Fruit fly (Drosophila melanogaster) whole organism, embryonic: ENCODE data around the gene rost.

Experiments
- B-H1 ChIP-seq: fragments of 200-800 bp; sonication (Bioruptor generic); IDR thresholded peaks from 3 replicates; pipeline ENCODE4 v1.3.6; 2022; ENCODE audit warnings: missing biosample characterization, missing genetic modification characterization
- Blimp-1 ChIP-seq: fragments of 200-800 bp; sonication (Bioruptor generic); optimal IDR thresholded peaks from 3 replicates; lab custom pipeline; 2018; ENCODE audit warnings: missing biosample characterization, missing genetic modification characterization, mild to moderate bottlenecking, moderate library complexity, missing genetic modification reagents
- Bteb2 ChIP-seq: fragments of 200-800 bp; sonication (Bioruptor generic); optimal IDR thresholded peaks from 2 replicates; lab custom pipeline; 2016; ENCODE audit warnings: missing biosample characterization, missing genetic modification characterization
- CG11456 ChIP-seq: fragments of 200-800 bp; sonication (Bioruptor generic); IDR thresholded peaks from 3 replicates; pipeline ENCODE4 v1.3.6; 2022; ENCODE audit warnings: missing biosample characterization, missing genetic modification characterization
- CG12071 ChIP-seq: fragments of 200-800 bp; sonication (Bioruptor generic); optimal IDR thresholded peaks from 3 replicates; lab custom pipeline; 2018; ENCODE audit warnings: missing biosample characterization, mild to moderate bottlenecking, missing genetic modification characterization
- CG13287 ChIP-seq: fragments of 200-800 bp; sonication (Bioruptor generic); IDR thresholded peaks from 2 replicates; pipeline ENCODE4 v1.3.6; 2022; ENCODE audit warnings: missing biosample characterization, missing genetic modification characterization; ENCODE audit not compliant: partially characterized antibody
- CG13424 ChIP-seq: fragments of 200-800 bp; sonication (Bioruptor generic); optimal IDR thresholded peaks from 2 replicates; lab custom pipeline; 2019; ENCODE audit warnings: missing biosample characterization, mild to moderate bottlenecking, missing genetic modification characterization, moderate library complexity
- CG17802 ChIP-seq: fragments of 200-800 bp; sonication (Bioruptor generic); optimal IDR thresholded peaks from 2 replicates; lab custom pipeline; 2018; ENCODE audit warnings: missing biosample characterization, mild to moderate bottlenecking, missing genetic modification characterization, moderate library complexity
- CG3163 ChIP-seq: fragments of 200-800 bp; sonication (Bioruptor generic); optimal IDR thresholded peaks from 3 replicates; lab custom pipeline; 2016; ENCODE audit warnings: missing biosample characterization, missing genetic modification characterization
- CG3407 ChIP-seq: fragments of 200-800 bp; sonication (Bioruptor generic); optimal IDR thresholded peaks from 2 replicates; lab custom pipeline; 2018; ENCODE audit warnings: missing biosample characterization, mild to moderate bottlenecking, missing genetic modification characterization
- CG3838 ChIP-seq: fragments of 200-800 bp; sonication (Bioruptor generic); optimal IDR thresholded peaks from 3 replicates; lab custom pipeline; 2016; ENCODE audit warnings: missing biosample characterization, missing genetic modification characterization
- CG4282 ChIP-seq: fragments of 200-800 bp; sonication (Bioruptor generic); optimal IDR thresholded peaks from 2 replicates; lab custom pipeline; 2016; ENCODE audit warnings: missing biosample characterization, missing genetic modification characterization
- CG4360 ChIP-seq: fragments of 200-800 bp; sonication (Bioruptor generic); IDR thresholded peaks from 2 replicates; pipeline ENCODE4 v1.3.6; 2022; ENCODE audit warnings: missing biosample characterization, missing genetic modification characterization
- CG4730 ChIP-seq: fragments of 200-800 bp; sonication (Bioruptor generic); IDR thresholded peaks from 2 replicates; pipeline ENCODE4 v1.3.6; 2022; ENCODE audit warnings: missing biosample characterization, missing genetic modification characterization
- CG6175 ChIP-seq: fragments of 200-800 bp; sonication (Bioruptor generic); IDR thresholded peaks from 3 replicates; pipeline ENCODE4 v1.3.6; 2022; ENCODE audit warnings: missing biosample characterization, missing genetic modification characterization
- CG6765 ChIP-seq: fragments of 200-800 bp; sonication (Bioruptor generic); optimal IDR thresholded peaks from 3 replicates; lab custom pipeline; 2017; ENCODE audit warnings: missing biosample characterization, mild to moderate bottlenecking, missing genetic modification characterization
- CG7271 ChIP-seq: fragments of 200-800 bp; sonication (Bioruptor generic); optimal IDR thresholded peaks from 2 replicates; lab custom pipeline; 2018; ENCODE audit warnings: missing biosample characterization, mild to moderate bottlenecking, missing genetic modification characterization, moderate library complexity
- CG7372 ChIP-seq: fragments of 200-800 bp; sonication (Bioruptor generic); IDR thresholded peaks from 2 replicates; pipeline ENCODE4 v1.3.6; 2022; ENCODE audit warnings: missing biosample characterization, missing genetic modification characterization
- CkIIα-i1 ChIP-seq: fragments of 200-800 bp; sonication (Bioruptor generic); IDR thresholded peaks from 2 replicates; pipeline ENCODE4 v1.3.6; 2022; ENCODE audit warnings: missing biosample characterization, missing genetic modification characterization
- Dfd ChIP-seq, 2 experiments: fragments of >200 bp; optimal IDR thresholded peaks; 2 replicates each; lab custom pipeline; 2017; ENCODE audit warnings: missing biosample characterization in 2 of 2, missing genetic modification characterization in 2 of 2
- Doc3 ChIP-seq: fragments of 200-800 bp; sonication (Bioruptor generic); IDR thresholded peaks from 3 replicates; pipeline ENCODE4 v1.3.6; 2022; ENCODE audit warnings: missing biosample characterization, missing genetic modification characterization; ENCODE audit not compliant: partially characterized antibody
- Elba2 ChIP-seq: fragments of 200-800 bp; sonication (Bioruptor generic); optimal IDR thresholded peaks from 3 replicates; lab custom pipeline; 2016; ENCODE audit warnings: missing biosample characterization, missing genetic modification characterization
- Ets97D ChIP-seq: fragments of 200-800 bp; sonication (Bioruptor generic); optimal IDR thresholded peaks from 3 replicates; lab custom pipeline; 2016; ENCODE audit warnings: missing biosample characterization, missing genetic modification characterization
- H15 ChIP-seq: fragments of 200-800 bp; sonication (Bioruptor generic); IDR thresholded peaks from 3 replicates; pipeline ENCODE4 v1.3.6; 2022; ENCODE audit warnings: missing biosample characterization, missing genetic modification characterization
- Lim3 ChIP-seq: fragments of 200-800 bp; sonication (Bioruptor generic); IDR thresholded peaks from 2 replicates; pipeline ENCODE4 v1.3.6; 2022; ENCODE audit warnings: missing biosample characterization, missing genetic modification characterization
- Lpt ChIP-seq: fragments of >200 bp; optimal IDR thresholded peaks from 2 replicates; lab custom pipeline; 2018; ENCODE audit warnings: missing biosample characterization, missing genetic modification characterization
- Med ChIP-seq: fragments of 200-800 bp; sonication (Bioruptor generic); peaks from one replicate; lab custom pipeline; 2016; ENCODE audit warnings: missing biosample characterization, missing genetic modification characterization, mild to moderate bottlenecking, inconsistent platforms, moderate library complexity
- NK7.1 ChIP-seq: fragments of 200-800 bp; sonication (Bioruptor generic); optimal IDR thresholded peaks from 3 replicates; lab custom pipeline; 2016; ENCODE audit warnings: missing biosample characterization, missing genetic modification characterization
- Opbp ChIP-seq: fragments of 200-800 bp; sonication (Bioruptor generic); IDR thresholded peaks from 3 replicates; pipeline ENCODE4 v1.3.6; 2022; ENCODE audit warnings: missing biosample characterization, missing genetic modification characterization; ENCODE audit not compliant: partially characterized antibody
- Sry-δ ChIP-seq: fragments of 200-800 bp; sonication (Bioruptor generic); optimal IDR thresholded peaks from 2 replicates; lab custom pipeline; 2016; ENCODE audit warnings: missing biosample characterization, missing genetic modification characterization
- TFAM ChIP-seq: fragments of 200-800 bp; sonication (Bioruptor generic); optimal IDR thresholded peaks from 2 replicates; lab custom pipeline; 2017; ENCODE audit warnings: missing biosample characterization, missing genetic modification characterization, inconsistent platforms
- YL-1 ChIP-seq: fragments of 200-800 bp; sonication (Bioruptor generic); optimal IDR thresholded peaks from 3 replicates; lab custom pipeline; 2017; ENCODE audit warnings: missing biosample characterization, mild to moderate bottlenecking, missing genetic modification characterization
- ap ChIP-seq: fragments of 200-800 bp; sonication (Bioruptor generic); IDR thresholded peaks from 2 replicates; pipeline ENCODE4 v1.3.6; 2022; ENCODE audit warnings: missing biosample characterization, missing genetic modification characterization
- caup ChIP-seq: fragments of 200-800 bp; sonication (Bioruptor generic); optimal IDR thresholded peaks from 3 replicates; lab custom pipeline; 2017; ENCODE audit warnings: missing biosample characterization, mild to moderate bottlenecking, missing genetic modification characterization, moderate library complexity; ENCODE audit not compliant: severe bottlenecking
- ci ChIP-seq: fragments of 200-800 bp; sonication (Bioruptor generic); IDR thresholded peaks from 3 replicates; pipeline ENCODE4 v1.3.6; 2022; ENCODE audit warnings: missing biosample characterization, missing genetic modification characterization
- crp ChIP-seq, 2 experiments: fragments of 200-800 bp; sonication (Bioruptor generic); optimal IDR thresholded peaks; 2 replicates in 1 of 2; 3 replicates in 1 of 2; lab custom pipeline; 2017; ENCODE audit warnings: missing biosample characterization in 2 of 2, missing genetic modification characterization in 2 of 2, mild to moderate bottlenecking in 1 of 2, moderate library complexity in 1 of 2
- dati ChIP-seq: fragments of 200-800 bp; sonication (Bioruptor generic); IDR thresholded peaks from 2 replicates; pipeline ENCODE4 v1.3.6; 2022; ENCODE audit warnings: missing biosample characterization, missing genetic modification characterization
- eve ChIP-seq, 2 experiments: fragments of >200 bp; optimal IDR thresholded peaks; 2 replicates each; lab custom pipeline; 2017; ENCODE audit warnings: missing biosample characterization in 2 of 2, missing genetic modification characterization in 2 of 2
- ftz-f1 ChIP-seq: fragments of 200-800 bp; sonication (Bioruptor generic); optimal IDR thresholded peaks from 2 replicates; lab custom pipeline; 2016; ENCODE audit warnings: missing biosample characterization, missing genetic modification characterization
- gro ChIP-seq: fragments of 200-800 bp; sonication (Bioruptor generic); optimal IDR thresholded peaks from 2 replicates; lab custom pipeline; 2016; ENCODE audit warnings: missing biosample characterization, missing genetic modification characterization
- insv ChIP-seq, 2 experiments: fragments of 200-800 bp; sonication (Bioruptor generic); optimal IDR thresholded peaks; 3 replicates each; lab custom pipeline; 2016 to 2018; ENCODE audit warnings: missing biosample characterization in 2 of 2, missing genetic modification characterization in 2 of 2
- kay ChIP-seq: fragments of 200-800 bp; sonication (Bioruptor generic); optimal IDR thresholded peaks from 2 replicates; lab custom pipeline; 2016; ENCODE audit warnings: missing biosample characterization, missing genetic modification characterization
- ken ChIP-seq: fragments of 200-800 bp; sonication (Bioruptor generic); IDR thresholded peaks from 3 replicates; pipeline ENCODE4 v1.3.6; 2022; ENCODE audit warnings: missing biosample characterization, missing genetic modification characterization
- klu ChIP-seq: fragments of 200-800 bp; sonication (Bioruptor generic); IDR thresholded peaks from 2 replicates; pipeline ENCODE4 v1.3.6; 2022; ENCODE audit warnings: missing biosample characterization, missing genetic modification characterization
- mirr ChIP-seq: fragments of 200-800 bp; sonication (Bioruptor generic); optimal IDR thresholded peaks from 3 replicates; lab custom pipeline; 2018; ENCODE audit warnings: missing biosample characterization, mild to moderate bottlenecking, missing genetic modification characterization
- prd ChIP-seq, 3 experiments: fragments of >200 bp in 2 of 3; fragments of 200-800 bp in 1 of 3; sonication (Bioruptor generic) in 1 of 3; optimal IDR thresholded peaks in 2 of 3; IDR thresholded peaks in 1 of 3; 2 replicates in 2 of 3; 3 replicates in 1 of 3; pipeline versions ENCODE4 v1.3.6 to Lab custom; 2017 to 2022; ENCODE audit warnings: missing biosample characterization in 1 of 3, missing genetic modification characterization in 1 of 3
- repo ChIP-seq: fragments of 200-800 bp; sonication (Bioruptor generic); optimal IDR thresholded peaks from 2 replicates; lab custom pipeline; 2016; ENCODE audit warnings: missing biosample characterization, missing genetic modification characterization
- unpg ChIP-seq: fragments of 200-800 bp; sonication (Bioruptor generic); optimal IDR thresholded peaks from 3 replicates; lab custom pipeline; 2018; ENCODE audit warnings: missing biosample characterization, mild to moderate bottlenecking, missing genetic modification characterization, moderate library complexity
- vnd ChIP-seq: fragments of 200-800 bp; sonication (Bioruptor generic); IDR thresholded peaks from 3 replicates; pipeline ENCODE4 v1.3.6; 2022; ENCODE audit warnings: missing biosample characterization, missing genetic modification characterization; ENCODE audit not compliant: partially characterized antibody
- z ChIP-seq: fragments of 200-800 bp; sonication (Bioruptor generic); IDR thresholded peaks from 3 replicates; pipeline ENCODE4 v1.3.6; 2022; ENCODE audit warnings: missing biosample characterization, missing genetic modification characterization

The rost gene

DNA sequence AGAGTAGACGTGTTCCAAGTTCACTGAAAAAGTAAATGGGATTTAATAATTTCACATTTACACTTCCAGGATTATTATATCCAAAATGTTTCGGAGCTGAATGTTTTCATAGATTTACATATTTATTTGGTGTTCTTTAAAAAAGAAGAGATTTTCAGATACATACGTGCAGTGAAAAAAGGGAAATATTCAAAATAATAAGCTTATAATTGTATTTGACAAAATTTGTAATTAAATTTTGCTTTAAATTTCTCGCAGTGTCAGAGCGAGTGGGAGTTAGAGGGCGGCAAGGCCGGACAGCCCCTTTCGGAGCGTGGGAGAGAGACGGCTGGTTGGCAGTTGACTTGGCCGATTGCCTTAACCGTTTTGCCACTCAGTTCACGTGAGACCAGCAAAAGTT lies 52.3 kb downstream of the rost start, which contains the start of gene Tsp29Fb (continued):
- TF ChIP-seq CkIIα-i1 (no peak), Elba2 (GFP tag; lab: Kevin White, UChicago) (no peak), CG13424 (peak; percentile 87), Sry-δ (GFP tag; lab: Kevin White, UChicago) (peak; percentile 7), dati (GFP tag; lab: Robert Waterston, UW) (no peak), eve (GFP tag; optimal IDR thresholded peaks at IDR 0.05; lab: Kevin White, UChicago) (no peak), Lim3 (GFP tag; lab: Robert Waterston, UW) (no peak), repo (GFP tag; lab: Kevin White, UChicago) (no peak), YL-1 (GFP tag; lab: Kevin White, UChicago) (no peak), Dfd (GFP tag; optimal IDR thresholded peaks at IDR 0.05; lab: Kevin White, UChicago) (no peak), CG17802 (no peak), z (GFP tag; lab: Robert Waterston, UW) (no peak), Ets97D (GFP tag; lab: Kevin White, UChicago) (no peak), Lpt (GFP tag; lab: Kevin White, UChicago) (no peak), CG3163 (no peak), prd (optimal IDR thresholded peaks at IDR 0.05; lab: Kevin White, UChicago) (no peak), prd (GFP tag; IDR thresholded peaks at IDR 0.05; lab: Robert Waterston, UW) (peak; percentile 72), Opbp (no peak), ap (peak; percentile 35; the same call in 1 of the 2 replicates), NK7.1 (GFP tag; lab: Kevin White, UChicago) (no peak), caup (GFP tag; lab: Kevin White, UChicago) (peak; percentile 65), crp (GFP tag; optimal IDR thresholded peaks at IDR 0.05; lab: Kevin White, UChicago) (peak in 1 of 2 experiments; percentile 17), CG7372 (GFP tag; lab: Robert Waterston, UW) (peak; percentile 66; the same call in 1 of the 2 replicates), Bteb2 (peak; percentile 58), CG4360 (GFP tag; lab: Robert Waterston, UW) (no peak), CG6175 (GFP tag; lab: Robert Waterston, UW) (no peak), B-H1 (GFP tag; lab: Robert Waterston, UW) (peak; percentile 39; the same call in 1 of the 3 replicates), ken (GFP tag; lab: Robert Waterston, UW) (0 out of 3 replicates have a peak, but pooled peaks have one; percentile 35), Blimp-1 (GFP tag; lab: Kevin White, UChicago) (peak; percentile 73), H15 (peak; percentile 47; the same call in 1 of the 3 replicates), CG13287 (GFP tag; lab: Robert Waterston, UW) (no peak), Med (GFP tag; lab: Kevin White, UChicago) (peak; percentile 89), CG11456 (GFP tag; lab: Robert Waterston, UW) (peak; percentile 63; the same call in 2 of the 3 replicates), mirr (GFP tag; lab: Kevin White, UChicago) (no peak), ci (peak; percentile 55; the same call in 2 of the 3 replicates), CG3838 (GFP tag; lab: Kevin White, UChicago) (no peak), kay (GFP tag; lab: Kevin White, UChicago) (no peak), TFAM (GFP tag; lab: Kevin White, UChicago) (no peak), CG4282 (GFP tag; lab: Kevin White, UChicago) (no peak), Doc3 (GFP tag; lab: Robert Waterston, UW) (no peak), CG4730 (GFP tag; lab: Robert Waterston, UW) (0 out of 2 replicates have a peak, but pooled peaks have one; percentile 45), unpg (GFP tag; lab: Kevin White, UChicago) (peak; percentile 79), gro (GFP tag; lab: Kevin White, UChicago) (peak; percentile 10), CG7271 (tag; lab: Kevin White, UChicago) (no peak), CG12071 (GFP tag; lab: Kevin White, UChicago) (peak; percentile 56), insv (GFP tag; optimal IDR thresholded peaks at IDR 0.05; lab: Kevin White, UChicago) (no peak), vnd (GFP tag; lab: Robert Waterston, UW) (no peak), CG3407 (GFP tag; lab: Kevin White, UChicago) (peak; percentile 32), CG6765 (peak; percentile 79), ftz-f1 (GFP tag; lab: Kevin White, UChicago) (peak; percentile 69), klu (peak; percentile 52; the same call in 1 of the 2 replicates)
